Fruit fly (Drosophila melanogaster) whole organism, embryonic: ENCODE measurements around the gene CG18428.
A peak's percentile ranks its signal among the peaks of the same experiment; 100 is the strongest.

Experiments used
- ATbp ChIP-seq: fragments of 200-800 bp; sonication (Bioruptor generic); optimal IDR thresholded peaks from 2 replicates; lab custom pipeline; 2017; ENCODE audit warnings: missing biosample characterization, mild to moderate bottlenecking, missing genetic modification characterization, missing genetic modification reagents
- Abd-B ChIP-seq: fragments of 200-800 bp; sonication (Bioruptor generic); optimal IDR thresholded peaks from 2 replicates; lab custom pipeline; 2018; ENCODE audit warnings: missing biosample characterization, mild to moderate bottlenecking, missing genetic modification characterization, moderate library complexity
- CG10209 ChIP-seq: fragments of 200-800 bp; sonication (Bioruptor generic); optimal IDR thresholded peaks from 3 replicates; lab custom pipeline; 2017; ENCODE audit warnings: missing biosample characterization, mild to moderate bottlenecking, missing genetic modification characterization, missing genetic modification reagents
- CG10979 ChIP-seq: fragments of 200-800 bp; sonication (Bioruptor generic); optimal IDR thresholded peaks from 2 replicates; lab custom pipeline; 2018; ENCODE audit warnings: missing biosample characterization, mild to moderate bottlenecking, missing genetic modification characterization, moderate library complexity
- CG12155 ChIP-seq: fragments of 200-800 bp; sonication (Bioruptor generic); optimal IDR thresholded peaks from 3 replicates; lab custom pipeline; 2016; ENCODE audit warnings: missing biosample characterization, missing genetic modification characterization
- CG12299 ChIP-seq: fragments of 200-800 bp; sonication (Bioruptor generic); optimal IDR thresholded peaks from 2 replicates; lab custom pipeline; 2018; ENCODE audit warnings: missing biosample characterization, mild to moderate bottlenecking, missing genetic modification characterization
- CG1233 ChIP-seq: fragments of 200-800 bp; sonication (Bioruptor generic); optimal IDR thresholded peaks from 4 replicates; lab custom pipeline; 2018; ENCODE audit warnings: missing biosample characterization, mild to moderate bottlenecking, missing genetic modification characterization
- CG12659 ChIP-seq: fragments of 200-800 bp; sonication (Bioruptor generic); optimal IDR thresholded peaks from 3 replicates; lab custom pipeline; 2017; ENCODE audit warnings: mild to moderate bottlenecking, missing biosample characterization, missing genetic modification reagents, missing genetic modification characterization
- CG13775 ChIP-seq: fragments of 200-800 bp; sonication (Bioruptor generic); optimal IDR thresholded peaks from 3 replicates; lab custom pipeline; 2017; ENCODE audit warnings: missing biosample characterization, mild to moderate bottlenecking, missing genetic modification characterization
- CG1529 ChIP-seq: fragments of 200-800 bp; sonication (Bioruptor generic); optimal IDR thresholded peaks from 3 replicates; lab custom pipeline; 2018; ENCODE audit warnings: missing biosample characterization, missing genetic modification characterization
- CG17385 ChIP-seq: fragments of 200-800 bp; sonication (Bioruptor generic); optimal IDR thresholded peaks from 3 replicates; lab custom pipeline; 2018; ENCODE audit warnings: missing biosample characterization, mild to moderate bottlenecking, missing genetic modification characterization
- CG32767 ChIP-seq: fragments of 200-800 bp; sonication (Bioruptor generic); IDR thresholded peaks from 2 replicates; pipeline ENCODE4 v1.3.6; 2022; ENCODE audit warnings: missing biosample characterization, missing genetic modification characterization
- CG4854 ChIP-seq: fragments of 200-800 bp; sonication (Bioruptor generic); optimal IDR thresholded peaks from 2 replicates; lab custom pipeline; 2016; ENCODE audit warnings: missing biosample characterization, missing genetic modification characterization, inconsistent platforms
- CG5180 ChIP-seq: fragments of 200-800 bp; sonication (Bioruptor generic); optimal IDR thresholded peaks from 3 replicates; lab custom pipeline; 2017; ENCODE audit warnings: missing biosample characterization, missing genetic modification characterization, mild to moderate bottlenecking, moderate library complexity, missing genetic modification reagents
- CG6654 ChIP-seq: fragments of 200-800 bp; sonication (Bioruptor generic); optimal IDR thresholded peaks from 2 replicates; lab custom pipeline; 2017; ENCODE audit warnings: missing biosample characterization, mild to moderate bottlenecking, missing genetic modification characterization
- CG6854 ChIP-seq: fragments of 200-800 bp; sonication (Bioruptor generic); optimal IDR thresholded peaks from 3 replicates; lab custom pipeline; 2017; ENCODE audit warnings: missing biosample characterization, mild to moderate bottlenecking, missing genetic modification characterization
- CG7556 ChIP-seq: fragments of 200-800 bp; sonication (Bioruptor generic); optimal IDR thresholded peaks from 2 replicates; lab custom pipeline; 2017; ENCODE audit warnings: missing biosample characterization, mild to moderate bottlenecking, missing genetic modification characterization
- CG7745 ChIP-seq: fragments of 200-800 bp; sonication (Bioruptor generic); optimal IDR thresholded peaks from 2 replicates; lab custom pipeline; 2018; ENCODE audit warnings: missing biosample characterization, mild to moderate bottlenecking, missing genetic modification characterization, moderate library complexity
- CG9609 ChIP-seq: fragments of 200-800 bp; sonication (Bioruptor generic); optimal IDR thresholded peaks from 3 replicates; lab custom pipeline; 2016; ENCODE audit warnings: missing biosample characterization, missing genetic modification characterization
- Dek ChIP-seq: fragments of 200-800 bp; sonication (Bioruptor generic); optimal IDR thresholded peaks from 3 replicates; lab custom pipeline; 2019; ENCODE audit warnings: missing biosample characterization, mild to moderate bottlenecking, missing genetic modification characterization, moderate library complexity
- Dip3 ChIP-seq: fragments of 200-800 bp; sonication (Bioruptor generic); optimal IDR thresholded peaks from 3 replicates; lab custom pipeline; 2016; ENCODE audit warnings: missing biosample characterization, missing genetic modification characterization
- Ets65A ChIP-seq: fragments of 200-800 bp; sonication (Bioruptor generic); peaks from one replicate; lab custom pipeline; 2016; ENCODE audit warnings: missing biosample characterization, missing genetic modification characterization
- HLH54F ChIP-seq: fragments of 200-800 bp; sonication (Bioruptor generic); optimal IDR thresholded peaks from 3 replicates; lab custom pipeline; 2016; ENCODE audit warnings: missing biosample characterization, missing genetic modification characterization
- HmgZ ChIP-seq: fragments of 200-800 bp; sonication (Bioruptor generic); optimal IDR thresholded peaks from 2 replicates; lab custom pipeline; 2018; ENCODE audit warnings: missing biosample characterization, mild to moderate bottlenecking, missing genetic modification characterization
- Hsf ChIP-seq: fragments of 200-800 bp; sonication (Bioruptor generic); optimal IDR thresholded peaks from 3 replicates; lab custom pipeline; 2016; ENCODE audit warnings: missing biosample characterization, missing genetic modification characterization
- Med ChIP-seq: fragments of 200-800 bp; sonication (Bioruptor generic); peaks from one replicate; lab custom pipeline; 2016; ENCODE audit warnings: missing biosample characterization, missing genetic modification characterization, mild to moderate bottlenecking, inconsistent platforms, moderate library complexity
- Mes4 ChIP-seq: fragments of 200-800 bp; sonication (Bioruptor generic); optimal IDR thresholded peaks from 2 replicates; lab custom pipeline; 2016; ENCODE audit warnings: missing biosample characterization, missing genetic modification characterization
- NK7.1 ChIP-seq: fragments of 200-800 bp; sonication (Bioruptor generic); optimal IDR thresholded peaks from 3 replicates; lab custom pipeline; 2016; ENCODE audit warnings: missing biosample characterization, missing genetic modification characterization
- Nf-YB ChIP-seq: fragments of 200-800 bp; sonication (Bioruptor generic); optimal IDR thresholded peaks from 3 replicates; lab custom pipeline; 2019; ENCODE audit warnings: missing biosample characterization, mild to moderate bottlenecking, missing genetic modification characterization, moderate library complexity
- Sox100B ChIP-seq: fragments of 200-800 bp; sonication (Bioruptor generic); optimal IDR thresholded peaks from 3 replicates; lab custom pipeline; 2018; ENCODE audit warnings: missing biosample characterization, mild to moderate bottlenecking, missing genetic modification characterization
- Trl ChIP-seq, 3 experiments: fragments of >200 bp in 2 of 3; fragments of 200-800 bp in 1 of 3; sonication (Bioruptor generic) in 1 of 3; optimal IDR thresholded peaks; 2 replicates in 1 of 3; 3 replicates in 2 of 3; lab custom pipeline; 2016 to 2017; ENCODE audit warnings: missing biosample characterization in 1 of 3, missing genetic modification characterization in 1 of 3
- Xbp1 ChIP-seq: fragments of 200-800 bp; sonication (Bioruptor generic); optimal IDR thresholded peaks from 3 replicates; lab custom pipeline; 2016; ENCODE audit warnings: missing biosample characterization, mild to moderate bottlenecking, missing genetic modification characterization
- bcd ChIP-seq: fragments of 200-800 bp; sonication (Bioruptor generic); optimal IDR thresholded peaks from 2 replicates; lab custom pipeline; 2017; ENCODE audit warnings: missing biosample characterization, mild to moderate bottlenecking, missing genetic modification characterization
- crp ChIP-seq, 2 experiments: fragments of 200-800 bp; sonication (Bioruptor generic); optimal IDR thresholded peaks; 2 replicates in 1 of 2; 3 replicates in 1 of 2; lab custom pipeline; 2017; ENCODE audit warnings: missing biosample characterization in 2 of 2, missing genetic modification characterization in 2 of 2, mild to moderate bottlenecking in 1 of 2, moderate library complexity in 1 of 2
- gfzf ChIP-seq: fragments of 200-800 bp; sonication (Bioruptor generic); optimal IDR thresholded peaks from 2 replicates; lab custom pipeline; 2016; ENCODE audit warnings: missing biosample characterization, mild to moderate bottlenecking, missing genetic modification characterization, moderate library complexity
- gsb-n ChIP-seq: fragments of 200-800 bp; sonication (Bioruptor generic); optimal IDR thresholded peaks from 3 replicates; lab custom pipeline; 2018; ENCODE audit warnings: missing biosample characterization, mild to moderate bottlenecking, missing genetic modification characterization
- mam ChIP-seq: fragments of 200-800 bp; sonication (Bioruptor generic); optimal IDR thresholded peaks from 3 replicates; lab custom pipeline; 2016; ENCODE audit warnings: missing biosample characterization, missing genetic modification characterization
- nmo ChIP-seq: fragments of 200-800 bp; sonication (Bioruptor generic); optimal IDR thresholded peaks from 2 replicates; lab custom pipeline; 2018; ENCODE audit warnings: missing biosample characterization, mild to moderate bottlenecking, missing genetic modification characterization, moderate library complexity
- pan ChIP-seq, 4 experiments: fragments of >200 bp in 3 of 4; fragments of 200-800 bp in 1 of 4; sonication (Bioruptor generic) in 1 of 4; optimal IDR thresholded peaks in 3 of 4; IDR thresholded peaks in 1 of 4; 2 replicates each; pipeline versions ENCODE4 v1.3.6 to Lab custom; 2017 to 2022; ENCODE audit warnings: missing biosample characterization in 2 of 4, missing genetic modification characterization in 2 of 4, mixed read lengths in 1 of 4
- sob ChIP-seq: fragments of 200-800 bp; sonication (Bioruptor generic); IDR thresholded peaks from 2 replicates; pipeline ENCODE4 v1.3.6; 2022; ENCODE audit warnings: missing biosample characterization, missing genetic modification characterization
- zf30C ChIP-seq: fragments of 200-800 bp; sonication (Bioruptor generic); optimal IDR thresholded peaks from 3 replicates; lab custom pipeline; 2018; ENCODE audit warnings: missing biosample characterization, mild to moderate bottlenecking, missing genetic modification characterization
- zfh1 ChIP-seq: fragments of 200-800 bp; sonication (Bioruptor generic); IDR thresholded peaks from 3 replicates; pipeline ENCODE4 v1.3.6; 2022; ENCODE audit warnings: missing biosample characterization, missing genetic modification characterization
- zfh2 ChIP-seq: fragments of 200-800 bp; sonication (Bioruptor generic); optimal IDR thresholded peaks from 2 replicates; lab custom pipeline; 2016; ENCODE audit warnings: missing biosample characterization, missing genetic modification characterization

The CG18428 gene

dm6 chr3R:24106059-24106631 lies 3.0 kb upstream of the CG18428 start (continued):
- no peak for TF ChIP-seq Trl (optimal IDR thresholded peaks at IDR 0.05; lab: Kevin White, UChicago)
- TF ChIP-seq Trl (GFP tag; optimal IDR thresholded peaks at IDR 0.05; lab: Kevin White, UChicago): peak; percentile 16
- TF ChIP-seq NK7.1 (GFP tag; lab: Kevin White, UChicago): no peak
- peak; percentile 42 for TF ChIP-seq CG12659
- peak; percentile 60 for TF ChIP-seq CG4854
- peak; percentile 34 for TF ChIP-seq CG7556
- TF ChIP-seq HLH54F: peak; percentile 16
- peak; percentile 11 for TF ChIP-seq Dek
- TF ChIP-seq CG10209 (GFP tag; lab: Kevin White, UChicago): peak; percentile 39
- TF ChIP-seq Abd-B (GFP tag; lab: Kevin White, UChicago): peak; percentile 21
- TF ChIP-seq CG12299 (tag; lab: Kevin White, UChicago): peak; percentile 30
- peak; percentile 18 for TF ChIP-seq CG12155 (GFP tag; lab: Kevin White, UChicago)
- TF ChIP-seq gsb-n (tag; lab: Kevin White, UChicago): peak; percentile 3
- peak; percentile 51 for TF ChIP-seq Hsf (GFP tag; lab: Kevin White, UChicago)
- peak; percentile 16 for TF ChIP-seq CG5180 (GFP tag; lab: Kevin White, UChicago)
- TF ChIP-seq CG1529 (GFP tag; lab: Kevin White, UChicago): peak; percentile 17
- TF ChIP-seq pan (optimal IDR thresholded peaks at IDR 0.05; lab: Kevin White, UChicago): no peak
- TF ChIP-seq pan (GFP tag; optimal IDR thresholded peaks at IDR 0.05 in 1 of 2, IDR thresholded peaks at IDR 0.05 in 1 of 2): no peak
- peak; percentile 72 for TF ChIP-seq HmgZ (tag; lab: Kevin White, UChicago)
- TF ChIP-seq Xbp1 (GFP tag; lab: Kevin White, UChicago): peak; percentile 73
- peak; percentile 24 for TF ChIP-seq Sox100B
- TF ChIP-seq CG13775 (GFP tag; lab: Kevin White, UChicago): peak; percentile 28
- peak; percentile 13 for TF ChIP-seq nmo (GFP tag; lab: Kevin White, UChicago)
- TF ChIP-seq Dip3 (GFP tag; lab: Kevin White, UChicago): peak; percentile 43
- TF ChIP-seq bcd (GFP tag; lab: Kevin White, UChicago): no peak

DNA sequence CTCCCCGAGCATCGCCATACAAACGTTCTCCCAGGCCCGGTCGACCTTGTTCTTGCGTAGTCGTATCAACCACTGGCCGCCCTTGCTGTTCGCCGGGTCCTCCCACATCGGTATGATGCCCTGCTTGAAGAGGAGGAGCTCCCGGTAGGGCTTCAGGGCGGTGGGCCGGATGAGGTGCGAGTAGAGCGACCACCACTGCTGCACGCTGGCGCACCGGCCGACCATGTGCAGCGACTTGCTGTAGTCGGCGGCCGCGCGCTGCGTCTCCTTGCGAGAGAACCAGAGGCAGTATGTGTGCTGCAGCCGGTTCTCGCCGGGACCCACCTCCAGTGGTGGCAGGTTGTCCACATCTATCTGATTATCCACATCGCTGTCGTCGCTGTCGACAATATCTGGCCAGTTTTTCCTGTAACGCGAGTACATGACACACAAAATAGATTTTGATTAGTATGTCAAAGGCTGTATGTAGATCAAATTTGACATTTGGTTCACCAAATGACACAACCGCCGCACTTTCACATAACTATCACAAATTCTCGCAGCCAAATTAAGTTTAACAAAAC lies 2.2 kb upstream of the CG18428 start, which contains the start of gene CG10694:
TSS of gene CG10694 (plus strand) at position 513 of the 563 bp plus-strand sequence.
- TF ChIP-seq bcd (GFP tag; lab: Kevin White, UChicago): no peak
- TF ChIP-seq Ets65A: peak; percentile 87
- TF ChIP-seq Med (GFP tag; lab: Kevin White, UChicago): peak; percentile 63

- TF ChIP-seq gfzf (GFP tag; lab: Kevin White, UChicago): peak; percentile 84
- peak; percentile 53 for TF ChIP-seq CG9609 (GFP tag; lab: Kevin White, UChicago)
- no peak for TF ChIP-seq zf30C (GFP tag; lab: Kevin White, UChicago)
- peak; percentile 78 for TF ChIP-seq ATbp (GFP tag; lab: Kevin White, UChicago)
- peak; percentile 70 for TF ChIP-seq CG1233 (GFP tag; lab: Kevin White, UChicago)
- TF ChIP-seq zfh1: peak; percentile 50; the same call in 1 of the 3 replicates
- TF ChIP-seq mam (GFP tag; lab: Kevin White, UChicago): peak; percentile 81
- TF ChIP-seq Mes4: peak; percentile 22
- TF ChIP-seq zfh2 (GFP tag; lab: Kevin White, UChicago): peak; percentile 68
- TF ChIP-seq sob: peak; percentile 78
- peak; percentile 31 for TF ChIP-seq CG6654 (GFP tag; lab: Kevin White, UChicago)
- peak; percentile 65 for TF ChIP-seq CG7745
- TF ChIP-seq CG17385 (GFP tag; lab: Kevin White, UChicago): peak; percentile 70
- peak; percentile 69 for TF ChIP-seq CG10979 (tag; lab: Kevin White, UChicago)
- TF ChIP-seq CG6854 (GFP tag; lab: Kevin White, UChicago): peak; percentile 82
- peak; percentile 79 for TF ChIP-seq Xbp1 (GFP tag; lab: Kevin White, UChicago)
- no peak for TF ChIP-seq CG32767 (GFP tag; lab: Robert Waterston, UW)
- TF ChIP-seq Nf-YB (GFP tag; lab: Kevin White, UChicago): peak; percentile 33
- TF ChIP-seq CG10209 (GFP tag; lab: Kevin White, UChicago): peak; percentile 80
- TF ChIP-seq crp (GFP tag; optimal IDR thresholded peaks at IDR 0.05; lab: Kevin White, UChicago): no peak
These were observed 3.4 kb downstream of the CG18428 start, which contains the start of gene CG13605 for dm6 chr3R:24112320-24113069. Gene CG13605 (minus strand): TSS chr3R:24112389.
